Fruit fly (Drosophila melanogaster) whole organism, embryonic: ENCODE measurements around the gene SoYb.
A peak's percentile ranks its signal among the peaks of the same experiment; 100 is the strongest.

Source experiments
- B-H1 ChIP-seq: fragments of 200-800 bp; sonication (Bioruptor generic); IDR thresholded peaks from 3 replicates; pipeline ENCODE4 v1.3.6; 2022; ENCODE audit warnings: missing biosample characterization, missing genetic modification characterization
- BtbVII ChIP-seq: fragments of 200-800 bp; sonication (Bioruptor generic); optimal IDR thresholded peaks from 3 replicates; lab custom pipeline; 2017; ENCODE audit warnings: missing biosample characterization, mild to moderate bottlenecking, missing genetic modification characterization
- CG10959 ChIP-seq: fragments of 200-800 bp; sonication (Bioruptor generic); IDR thresholded peaks from 2 replicates; pipeline ENCODE4 v1.3.6; 2022; ENCODE audit warnings: missing biosample characterization, missing genetic modification characterization
- CG1529 ChIP-seq: fragments of 200-800 bp; sonication (Bioruptor generic); optimal IDR thresholded peaks from 3 replicates; lab custom pipeline; 2018; ENCODE audit warnings: missing biosample characterization, missing genetic modification characterization
- CG1603 ChIP-seq: fragments of 200-800 bp; sonication (Bioruptor generic); optimal IDR thresholded peaks from 2 replicates; lab custom pipeline; 2019; ENCODE audit warnings: missing biosample characterization, mild to moderate bottlenecking, missing genetic modification characterization, moderate library complexity
- CG17359 ChIP-seq: fragments of 200-800 bp; sonication (Bioruptor generic); optimal IDR thresholded peaks from 3 replicates; lab custom pipeline; 2018; ENCODE audit warnings: missing biosample characterization, mild to moderate bottlenecking, missing genetic modification characterization, moderate library complexity
- CG18476 ChIP-seq: fragments of 200-800 bp; sonication (Bioruptor generic); optimal IDR thresholded peaks from 2 replicates; lab custom pipeline; 2016; ENCODE audit warnings: missing biosample characterization, mild to moderate bottlenecking, missing genetic modification characterization
- CG30431 ChIP-seq: fragments of 200-800 bp; sonication (Bioruptor generic); optimal IDR thresholded peaks from 2 replicates; lab custom pipeline; 2017; ENCODE audit warnings: missing biosample characterization, missing genetic modification characterization
- CG4328 ChIP-seq: fragments of 200-800 bp; sonication (Bioruptor generic); optimal IDR thresholded peaks from 3 replicates; lab custom pipeline; 2017; ENCODE audit warnings: missing biosample characterization, missing genetic modification reagents, missing genetic modification characterization
- CG6854 ChIP-seq: fragments of 200-800 bp; sonication (Bioruptor generic); optimal IDR thresholded peaks from 3 replicates; lab custom pipeline; 2017; ENCODE audit warnings: missing biosample characterization, mild to moderate bottlenecking, missing genetic modification characterization
- CG8478 ChIP-seq: fragments of >200 bp; optimal IDR thresholded peaks from 2 replicates; lab custom pipeline; 2018
- Camta ChIP-seq: fragments of 200-800 bp; sonication (Bioruptor generic); optimal IDR thresholded peaks from 2 replicates; lab custom pipeline; 2016; ENCODE audit warnings: missing biosample characterization, missing genetic modification characterization
- CoRest ChIP-seq: fragments of 200-800 bp; sonication (Bioruptor generic); optimal IDR thresholded peaks from 3 replicates; lab custom pipeline; 2018; ENCODE audit warnings: missing biosample characterization, mild to moderate bottlenecking, missing genetic modification characterization, moderate library complexity
- CrebB ChIP-seq: fragments of 200-800 bp; sonication (Bioruptor generic); optimal IDR thresholded peaks from 3 replicates; lab custom pipeline; 2018; ENCODE audit warnings: missing biosample characterization, mild to moderate bottlenecking, missing genetic modification characterization
- H15 ChIP-seq: fragments of 200-800 bp; sonication (Bioruptor generic); IDR thresholded peaks from 3 replicates; pipeline ENCODE4 v1.3.6; 2022; ENCODE audit warnings: missing biosample characterization, missing genetic modification characterization
- HHEX ChIP-seq: fragments of 200-800 bp; sonication (Bioruptor generic); optimal IDR thresholded peaks from 3 replicates; lab custom pipeline; 2017; ENCODE audit warnings: missing biosample characterization, mild to moderate bottlenecking, missing genetic modification characterization, missing genetic modification reagents
- HLH3B ChIP-seq: fragments of 200-800 bp; sonication (Bioruptor generic); IDR thresholded peaks from 2 replicates; pipeline ENCODE4 v1.3.6; 2022; ENCODE audit warnings: missing biosample characterization, missing genetic modification characterization
- HLH4C ChIP-seq: fragments of 200-800 bp; sonication (Bioruptor generic); IDR thresholded peaks from 3 replicates; pipeline ENCODE4 v1.3.6; 2022; ENCODE audit warnings: missing biosample characterization, missing genetic modification characterization; ENCODE audit not compliant: partially characterized antibody
- HLHmδ ChIP-seq: fragments of 200-800 bp; sonication (Bioruptor generic); optimal IDR thresholded peaks from 2 replicates; lab custom pipeline; 2018; ENCODE audit warnings: missing biosample characterization, mild to moderate bottlenecking, missing genetic modification characterization, moderate library complexity
- Hr78 ChIP-seq, 2 experiments: fragments of 200-800 bp in 1 of 2; fragments of >200 bp in 1 of 2; sonication (Bioruptor generic) in 1 of 2; optimal IDR thresholded peaks; 2 replicates each; lab custom pipeline; 2017 to 2019; ENCODE audit warnings: missing biosample characterization in 2 of 2, missing genetic modification characterization in 2 of 2, mild to moderate bottlenecking in 1 of 2, moderate library complexity in 1 of 2
- Oli ChIP-seq: fragments of 200-800 bp; sonication (Bioruptor generic); optimal IDR thresholded peaks from 2 replicates; lab custom pipeline; 2018; ENCODE audit warnings: missing biosample characterization, mild to moderate bottlenecking, missing genetic modification characterization, moderate library complexity
- Poxn ChIP-seq: fragments of 200-800 bp; sonication (Bioruptor generic); IDR thresholded peaks from 2 replicates; pipeline ENCODE4 v1.3.6; 2022; ENCODE audit warnings: missing biosample characterization, missing genetic modification characterization
- Side ChIP-seq: fragments of 200-800 bp; sonication (Bioruptor generic); optimal IDR thresholded peaks from 2 replicates; lab custom pipeline; 2016; ENCODE audit warnings: missing biosample characterization, missing genetic modification characterization
- al ChIP-seq: fragments of 200-800 bp; sonication (Bioruptor generic); IDR thresholded peaks from 2 replicates; pipeline ENCODE4 v1.3.6; 2022; ENCODE audit warnings: missing biosample characterization, missing genetic modification characterization
- da ChIP-seq: fragments of 200-800 bp; sonication (Bioruptor generic); optimal IDR thresholded peaks from 2 replicates; lab custom pipeline; 2016; ENCODE audit warnings: missing biosample characterization, missing genetic modification characterization
- en ChIP-seq: fragments of 200-800 bp; sonication (Bioruptor generic); optimal IDR thresholded peaks from 2 replicates; lab custom pipeline; 2016; ENCODE audit warnings: missing biosample characterization, missing genetic modification characterization
- fd96Cb ChIP-seq: fragments of 200-800 bp; sonication (Bioruptor generic); optimal IDR thresholded peaks from 2 replicates; lab custom pipeline; 2018; ENCODE audit warnings: missing biosample characterization, mild to moderate bottlenecking, missing genetic modification characterization, moderate library complexity
- gsb ChIP-seq: fragments of 200-800 bp; sonication (Bioruptor generic); IDR thresholded peaks from 2 replicates; pipeline ENCODE4 v1.3.6; 2022; ENCODE audit warnings: missing biosample characterization, missing genetic modification characterization
- inv ChIP-seq: fragments of 200-800 bp; sonication (Bioruptor generic); IDR thresholded peaks from 2 replicates; pipeline ENCODE4 v1.3.6; 2022; ENCODE audit warnings: missing biosample characterization, missing genetic modification characterization; ENCODE audit not compliant: partially characterized antibody
- jumu ChIP-seq: fragments of 200-800 bp; sonication (Bioruptor generic); optimal IDR thresholded peaks from 3 replicates; lab custom pipeline; 2016; ENCODE audit warnings: missing biosample characterization, missing genetic modification characterization
- knrl ChIP-seq: fragments of 200-800 bp; sonication (Bioruptor generic); IDR thresholded peaks from 3 replicates; pipeline ENCODE4 v1.3.6; 2022; ENCODE audit warnings: missing biosample characterization, missing genetic modification characterization; ENCODE audit not compliant: partially characterized antibody
- nom ChIP-seq: fragments of 200-800 bp; sonication (Bioruptor generic); optimal IDR thresholded peaks from 2 replicates; lab custom pipeline; 2017; ENCODE audit warnings: missing biosample characterization, missing genetic modification characterization, mild to moderate bottlenecking, moderate library complexity, missing genetic modification reagents
- peb ChIP-seq: fragments of 200-800 bp; sonication (Bioruptor generic); IDR thresholded peaks from 2 replicates; pipeline ENCODE4 v1.3.6; 2022; ENCODE audit warnings: missing biosample characterization, missing genetic modification characterization
- pho ChIP-seq: fragments of 200-800 bp; sonication (Bioruptor generic); optimal IDR thresholded peaks from 2 replicates; lab custom pipeline; 2016; ENCODE audit warnings: missing biosample characterization, missing genetic modification characterization
- pum ChIP-seq: fragments of 200-800 bp; sonication (Bioruptor generic); optimal IDR thresholded peaks from 2 replicates; lab custom pipeline; 2016; ENCODE audit warnings: missing biosample characterization, missing genetic modification characterization
- pzg ChIP-seq: fragments of 200-800 bp; sonication (Bioruptor generic); optimal IDR thresholded peaks from 3 replicates; lab custom pipeline; 2018; ENCODE audit warnings: missing biosample characterization, mild to moderate bottlenecking, missing genetic modification characterization, moderate library complexity
- ranshi ChIP-seq: fragments of 200-800 bp; sonication (Bioruptor generic); IDR thresholded peaks from 2 replicates; pipeline ENCODE4 v1.3.6; 2022; ENCODE audit warnings: missing biosample characterization, missing genetic modification characterization
- repo ChIP-seq: fragments of 200-800 bp; sonication (Bioruptor generic); optimal IDR thresholded peaks from 2 replicates; lab custom pipeline; 2016; ENCODE audit warnings: missing biosample characterization, missing genetic modification characterization
- rib ChIP-seq: fragments of 200-800 bp; sonication (Bioruptor generic); IDR thresholded peaks from 2 replicates; pipeline ENCODE4 v1.3.6; 2022; ENCODE audit warnings: missing biosample characterization, missing genetic modification characterization
- sc ChIP-seq, 3 experiments: fragments of >200 bp in 2 of 3; fragments of 200-800 bp in 1 of 3; sonication (Bioruptor generic) in 1 of 3; optimal IDR thresholded peaks; 2 replicates in 2 of 3; 3 replicates in 1 of 3; lab custom pipeline; 2017; ENCODE audit warnings: mild to moderate bottlenecking in 1 of 3, missing biosample characterization in 1 of 3, missing genetic modification characterization in 1 of 3, missing genetic modification reagents in 1 of 3
- schlank ChIP-seq: fragments of 200-800 bp; sonication (Bioruptor generic); optimal IDR thresholded peaks from 2 replicates; lab custom pipeline; 2018; ENCODE audit warnings: missing biosample characterization, mild to moderate bottlenecking, missing genetic modification characterization
- seq ChIP-seq: fragments of 200-800 bp; sonication (Bioruptor generic); IDR thresholded peaks from 2 replicates; pipeline ENCODE4 v1.3.6; 2022; ENCODE audit warnings: missing biosample characterization, missing genetic modification characterization
- slp2 ChIP-seq: fragments of 200-800 bp; sonication (Bioruptor generic); optimal IDR thresholded peaks from 2 replicates; lab custom pipeline; 2016; ENCODE audit warnings: missing biosample characterization, missing genetic modification characterization
- sob ChIP-seq: fragments of 200-800 bp; sonication (Bioruptor generic); IDR thresholded peaks from 2 replicates; pipeline ENCODE4 v1.3.6; 2022; ENCODE audit warnings: missing biosample characterization, missing genetic modification characterization
- trem ChIP-seq: fragments of 200-800 bp; optimal IDR thresholded peaks from 3 replicates; lab custom pipeline; 2019; ENCODE audit warnings: missing biosample characterization, mild to moderate bottlenecking, missing genetic modification characterization, moderate library complexity
- trh ChIP-seq: fragments of 200-800 bp; sonication (Bioruptor generic); optimal IDR thresholded peaks from 2 replicates; lab custom pipeline; 2016; ENCODE audit warnings: missing biosample characterization, missing genetic modification characterization
- wek ChIP-seq: fragments of 200-800 bp; sonication (Bioruptor generic); optimal IDR thresholded peaks from 3 replicates; lab custom pipeline; 2018; ENCODE audit warnings: missing biosample characterization, mild to moderate bottlenecking, missing genetic modification characterization, moderate library complexity
- zfh1 ChIP-seq: fragments of 200-800 bp; sonication (Bioruptor generic); IDR thresholded peaks from 3 replicates; pipeline ENCODE4 v1.3.6; 2022; ENCODE audit warnings: missing biosample characterization, missing genetic modification characterization
- zfh2 ChIP-seq: fragments of 200-800 bp; sonication (Bioruptor generic); optimal IDR thresholded peaks from 2 replicates; lab custom pipeline; 2016; ENCODE audit warnings: missing biosample characterization, missing genetic modification characterization

SoYb gene

dm6 chr2L:9984078-9984772 is 18.3 kb downstream of the SoYb start, which contains the start of gene bib (continued):
- TF ChIP-seq repo (GFP tag; lab: Kevin White, UChicago) (no peak), nom (GFP tag; lab: Kevin White, UChicago) (peak; percentile 81), pzg (GFP tag; lab: Kevin White, UChicago) (no peak), trem (tag; lab: Kevin White, UChicago) (peak; percentile 93), sob (GFP tag; lab: Robert Waterston, UW) (0 out of 2 replicates have a peak, but pooled peaks have one; percentile 18), sc (optimal IDR thresholded peaks at IDR 0.05; lab: Kevin White, UChicago) (no peak), sc (GFP tag; optimal IDR thresholded peaks at IDR 0.05; lab: Kevin White, UChicago) (peak; percentile 86), Oli (tag; lab: Kevin White, UChicago) (peak; percentile 84), pho (GFP tag; lab: Kevin White, UChicago) (no peak), Hr78 (GFP tag; optimal IDR thresholded peaks at IDR 0.05; lab: Kevin White, UChicago) (peak in 1 of 2 experiments; percentile 63), CG6854 (peak; percentile 67), CG1529 (GFP tag; lab: Kevin White, UChicago) (peak; percentile 80), rib (GFP tag; lab: Robert Waterston, UW) (no peak), HHEX (peak; percentile 75), wek (GFP tag; lab: Kevin White, UChicago) (no peak), CG10959 (GFP tag; lab: Robert Waterston, UW) (peak; percentile 79), CG30431 (peak; percentile 82), slp2 (GFP tag; lab: Kevin White, UChicago) (no peak), fd96Cb (tag; lab: Kevin White, UChicago) (peak; percentile 85), CG18476 (peak; percentile 61), zfh2 (no peak), CG8478 (no peak), peb (GFP tag; lab: Robert Waterston, UW) (peak; percentile 48), jumu (GFP tag; lab: Kevin White, UChicago) (no peak), HLH3B (peak; percentile 58), B-H1 (GFP tag; lab: Robert Waterston, UW) (peak; percentile 35; the same call in 2 of the 3 replicates), knrl (GFP tag; lab: Robert Waterston, UW) (no peak), trh (GFP tag; lab: Kevin White, UChicago) (peak; percentile 32), pum (GFP tag; lab: Kevin White, UChicago) (peak; percentile 6), CG4328 (GFP tag; lab: Kevin White, UChicago) (peak; percentile 78), CG1603 (peak; percentile 37), seq (GFP tag; lab: Robert Waterston, UW) (peak; percentile 49; the same call in 1 of the 2 replicates), CG17359 (tag; lab: Kevin White, UChicago) (peak; percentile 83), gsb (GFP tag; lab: Robert Waterston, UW) (no peak), schlank (tag; lab: Kevin White, UChicago) (no peak), HLHmδ (GFP tag; lab: Kevin White, UChicago) (peak; percentile 96), ranshi (peak; percentile 14; the same call in 1 of the 2 replicates), Camta (GFP tag; lab: Kevin White, UChicago) (no peak), CrebB (tag; lab: Kevin White, UChicago) (no peak), BtbVII (GFP tag; lab: Kevin White, UChicago) (peak; percentile 74), Side (GFP tag; lab: Kevin White, UChicago) (peak; percentile 41), Poxn (GFP tag; lab: Robert Waterston, UW) (no peak), HLH4C (no peak), zfh1 (GFP tag; lab: Robert Waterston, UW) (peak; percentile 69; the same call in 2 of the 3 replicates), H15 (GFP tag; lab: Robert Waterston, UW) (peak; percentile 64; the same call in 1 of the 3 replicates), da (GFP tag; lab: Kevin White, UChicago) (no peak), CoRest (tag; lab: Kevin White, UChicago) (peak; percentile 89), inv (GFP tag; lab: Robert Waterston, UW) (no peak), al (GFP tag; lab: Robert Waterston, UW) (no peak), en (GFP tag; lab: Kevin White, UChicago) (no peak)
